Worm (Caenorhabditis elegans) whole organism, L4/young adult: ENCODE results near the gene ZK652.8.

Experiments
- W03F9.2 ChIP-seq: fragments of 150-350 bp; optimal IDR thresholded peaks from 2 replicates; lab custom pipeline; 2014; ENCODE audit warnings: missing biosample characterization, missing genetic modification characterization
- him-1 ChIP-seq: sonication (generic microtip); optimal IDR thresholded peaks from 2 replicates; lab custom pipeline; 2016; ENCODE audit warnings: missing genotype, missing genetic modification reagents, missing genetic modification characterization, missing compliant biosample characterization

DNA sequence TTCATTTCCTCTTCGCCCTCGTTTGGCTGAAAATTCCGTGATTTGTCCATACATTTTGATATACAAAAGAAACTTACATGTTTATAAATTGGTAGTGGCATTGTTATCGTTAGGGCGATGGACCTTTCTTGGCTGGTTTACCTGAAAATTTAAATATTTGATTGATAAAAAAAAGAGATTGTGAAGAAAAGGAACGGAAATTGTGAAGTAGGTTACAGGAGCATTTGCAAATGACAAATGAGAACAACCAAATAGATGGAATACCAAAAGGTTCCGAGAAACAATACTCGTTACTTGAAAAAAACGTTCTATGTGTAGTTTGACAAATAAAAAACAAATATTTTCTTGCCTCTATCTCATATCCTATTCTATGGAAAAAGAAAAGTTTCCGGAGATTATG, at the start of gene ZK652.8:
- TF ChIP-seq him-1 (tag; lab: Kevin White, UChicago) (no peak), W03F9.2 (no peak)
